Fruit fly (Drosophila melanogaster): ENCODE measurements around the gene Mnt.
A peak's percentile ranks its signal among the peaks of the same experiment; 100 is the strongest.

Gene Mnt

DNA sequence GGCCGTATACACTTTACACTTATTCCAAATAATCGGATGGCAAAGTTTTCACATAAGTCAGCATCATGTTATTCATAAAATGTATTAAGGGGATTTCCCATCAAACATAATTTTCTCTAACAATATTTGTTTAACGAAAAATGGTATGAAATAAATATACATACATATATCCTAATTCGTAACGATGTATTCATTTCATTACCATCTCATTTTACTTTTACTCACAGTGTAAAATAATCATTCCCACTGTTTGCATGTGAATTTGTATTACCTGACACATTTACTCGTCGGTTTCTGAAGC is 73.6 kb downstream of the Mnt start (continued):
- TF ChIP-seq Hey (tag; optimal IDR thresholded peaks at IDR 0.05) (peak; percentile 67), Optix (GFP tag; IDR thresholded peaks at IDR 0.05) (no peak), mam (GFP tag; optimal IDR thresholded peaks at IDR 0.05) (peak; percentile 9), lola (GFP tag; optimal IDR thresholded peaks at IDR 0.05) (no peak), CG7987 (GFP tag; optimal IDR thresholded peaks at IDR 0.05) (no peak), Antp (GFP tag; optimal IDR thresholded peaks at IDR 0.05) (no peak), dpn (GFP tag; optimal IDR thresholded peaks at IDR 0.05) (peak; percentile 14 to 34), Sox102F (GFP tag; optimal IDR thresholded peaks at IDR 0.05) (peak; percentile 62), fru (optimal IDR thresholded peaks at IDR 0.05) (no peak), sens (GFP tag) (peak; percentile 87), CG12219 (GFP tag; optimal IDR thresholded peaks at IDR 0.05) (no peak), Xrp1 (GFP tag; IDR thresholded peaks at IDR 0.05) (0 out of 2 replicates have a peak, but pooled peaks have one; percentile 6), Asciz (GFP tag; optimal IDR thresholded peaks at IDR 0.05) (peak; percentile 17), CG10654 (GFP tag; optimal IDR thresholded peaks at IDR 0.05) (peak; percentile 7), PHDP (tag; optimal IDR thresholded peaks at IDR 0.05) (peak; percentile 51), CG11504 (tag; optimal IDR thresholded peaks at IDR 0.05) (peak; percentile 61), CG17385 (GFP tag; optimal IDR thresholded peaks at IDR 0.05) (peak; percentile 29), unpg (GFP tag; optimal IDR thresholded peaks at IDR 0.05) (peak; percentile 31), zfh2 (GFP tag; optimal IDR thresholded peaks at IDR 0.05) (no peak), lmd (GFP tag; IDR thresholded peaks at IDR 0.05) (peak; percentile 43), crp (GFP tag; optimal IDR thresholded peaks at IDR 0.05) (no peak), CG4730 (GFP tag; IDR thresholded peaks at IDR 0.05) (no peak), fd64A (GFP tag; optimal IDR thresholded peaks at IDR 0.05) (no peak), CG10366 (GFP tag; IDR thresholded peaks at IDR 0.05) (peak; percentile 27; the same call in 1 of the 2 replicates), ind (GFP tag; optimal IDR thresholded peaks at IDR 0.05) (peak; percentile 26), grau (tag; optimal IDR thresholded peaks at IDR 0.05) (peak; percentile 46), CG11093 (GFP tag; IDR thresholded peaks at IDR 0.05) (no peak), CG14441 (GFP tag; IDR thresholded peaks at IDR 0.05) (0 out of 2 replicates have a peak, but pooled peaks have one; percentile 24), kay (GFP tag; optimal IDR thresholded peaks at IDR 0.05) (no peak), E2f1 (GFP tag; IDR thresholded peaks at IDR 0.05) (peak; percentile 43; the same call in 1 of the 2 replicates), CG17361 (GFP tag; IDR thresholded peaks at IDR 0.05) (peak; percentile 51; the same call in 2 of the 3 replicates), Sry-δ (GFP tag; optimal IDR thresholded peaks at IDR 0.05) (no peak), gem (tag; optimal IDR thresholded peaks at IDR 0.05) (peak; percentile 70), CG32532 (GFP tag; IDR thresholded peaks at IDR 0.05) (no peak; the same call in 1 of the 2 replicates), caup (GFP tag; optimal IDR thresholded peaks at IDR 0.05; ENCODE audit: severe bottlenecking) (peak; percentile 4), CG15696 (tag; optimal IDR thresholded peaks at IDR 0.05) (no peak), CG10147 (GFP tag; optimal IDR thresholded peaks at IDR 0.05) (no peak), nerfin-2 (GFP tag; IDR thresholded peaks at IDR 0.05; ENCODE audit: partially characterized antibody) (no peak), CG12104 (GFP tag; optimal IDR thresholded peaks at IDR 0.05) (peak; percentile 14), Atf3 (GFP tag; optimal IDR thresholded peaks at IDR 0.05) (no peak), CG13123 (GFP tag; optimal IDR thresholded peaks at IDR 0.05) (no peak), abd-A (tag; optimal IDR thresholded peaks at IDR 0.05) (no peak), CG1603 (tag; optimal IDR thresholded peaks at IDR 0.05) (peak; percentile 57), CG13424 (tag; optimal IDR thresholded peaks at IDR 0.05) (peak; percentile 48), Hmr (GFP tag; optimal IDR thresholded peaks at IDR 0.05) (peak; percentile 50), Sin3A (optimal IDR thresholded peaks at IDR 0.05) (no peak), CG13894 (tag; optimal IDR thresholded peaks at IDR 0.05) (no peak), Ssrp (tag; optimal IDR thresholded peaks at IDR 0.05) (peak; percentile 48), CG14014 (GFP tag; IDR thresholded peaks at IDR 0.05) (0 out of 2 replicates have a peak, but pooled peaks have one; percentile 13), Neu2 (GFP tag; optimal IDR thresholded peaks at IDR 0.05; ENCODE audit: borderline replicate concordance) (no peak), Hr78 (GFP tag; optimal IDR thresholded peaks at IDR 0.05) (peak in 1 of 2 experiments; percentile 33)
